Worm (Caenorhabditis elegans) whole organism, midembryonic: ENCODE results near the gene msp-50.

Source experiments
- T22C8.4 ChIP-seq: fragments of 200-800 bp; sonication (Bioruptor generic); IDR thresholded peaks from 2 replicates; pipeline ENCODE4 v1.3.6; 2022; ENCODE audit warnings: missing genetic modification characterization, missing compliant biosample characterization
- cog-1 ChIP-seq: sonication (generic microtip); optimal IDR thresholded peaks from 2 replicates; lab custom pipeline; 2016; ENCODE audit warnings: missing genetic modification characterization, missing compliant biosample characterization
- flt-1 ChIP-seq: fragments of 200-800 bp; sonication (Bioruptor generic); IDR thresholded peaks from 2 replicates; pipeline ENCODE4 v1.3.6; 2022; ENCODE audit warnings: missing genetic modification characterization, missing compliant biosample characterization
- klf-2 ChIP-seq: fragments of 200-800 bp; sonication (Bioruptor generic); conservative IDR thresholded peaks from 2 replicates; pipeline ENCODE4 v1.3.6; 2022; ENCODE audit warnings: missing genetic modification reagents, missing genetic modification characterization, missing compliant biosample characterization
- ref-1 ChIP-seq: fragments of 200-800 bp; sonication (Bioruptor generic); conservative IDR thresholded peaks from 2 replicates; pipeline ENCODE4 v1.3.6; 2022; ENCODE audit warnings: missing genetic modification reagents, missing genetic modification characterization, missing compliant biosample characterization
- tab-1 ChIP-seq: fragments of 200-800 bp; sonication (Bioruptor generic); IDR thresholded peaks from 2 replicates; pipeline ENCODE4 v1.3.6; 2022; ENCODE audit warnings: missing genetic modification characterization, missing compliant biosample characterization
- ztf-23 ChIP-seq: fragments of 200-800 bp; sonication (Bioruptor generic); IDR thresholded peaks from 2 replicates; pipeline ENCODE4 v1.3.6; 2022; ENCODE audit warnings: missing genetic modification reagents, missing genetic modification characterization, missing compliant biosample characterization
- ztf-29 ChIP-seq: fragments of 200-800 bp; sonication (Bioruptor generic); IDR thresholded peaks from 2 replicates; pipeline ENCODE4 v1.3.6; 2022; ENCODE audit warnings: missing genetic modification reagents, missing genetic modification characterization, missing compliant biosample characterization

ce11 chrII:5187934-5188333 lies 11.7 kb upstream of the msp-50 start:
- TF ChIP-seq flt-1 (GFP tag; lab: Robert Waterston, UW) (no peak), T22C8.4 (GFP tag; lab: Robert Waterston, UW) (no peak), ref-1 (GFP tag; lab: Robert Waterston, UW) (no peak), cog-1 (tag; lab: Kevin White, UChicago) (no peak), ztf-23 (no peak), klf-2 (GFP tag; lab: Robert Waterston, UW) (no peak), tab-1 (no peak), ztf-29 (no peak)
